Fruit fly (Drosophila melanogaster): ENCODE measurements around the gene Gr22e.

The Gr22e gene

dm6 chr2L:1738054-1738453 lies 45.8 kb upstream of the Gr22e start (continued):
- TF ChIP-seq kah (GFP tag; optimal IDR thresholded peaks at IDR 0.05) (no peak), CG2202 (tag; optimal IDR thresholded peaks at IDR 0.05) (peak; percentile 33), CG10366 (GFP tag; IDR thresholded peaks at IDR 0.05) (no peak), Stat92E (GFP tag; optimal IDR thresholded peaks at IDR 0.05) (peak in 1 of 3 experiments; percentile 55), CG1603 (tag; optimal IDR thresholded peaks at IDR 0.05) (peak; percentile 56), CG17829 (tag; optimal IDR thresholded peaks at IDR 0.05) (peak; percentile 20), CG9437 (GFP tag; optimal IDR thresholded peaks at IDR 0.05) (no peak), dmrt99B (tag; optimal IDR thresholded peaks at IDR 0.05) (peak; percentile 7), org-1 (GFP tag; optimal IDR thresholded peaks at IDR 0.05) (peak; percentile 12), unpg (GFP tag; optimal IDR thresholded peaks at IDR 0.05) (peak; percentile 43), Hr78 (GFP tag; optimal IDR thresholded peaks at IDR 0.05) (peak in 1 of 2 experiments; percentile 57), CG7839 (tag; optimal IDR thresholded peaks at IDR 0.05) (peak; percentile 28), CG17328 (GFP tag; IDR thresholded peaks at IDR 0.05) (no peak), amos (GFP tag; IDR thresholded peaks at IDR 0.05; ENCODE audit: partially characterized antibody) (no peak), NFAT (GFP tag; IDR thresholded peaks at IDR 0.05) (no peak), CG3281 (GFP tag; optimal IDR thresholded peaks at IDR 0.05) (no peak), CG4424 (GFP tag; optimal IDR thresholded peaks at IDR 0.05) (peak; percentile 18), prd (optimal IDR thresholded peaks at IDR 0.05) (no peak), prd (GFP tag; IDR thresholded peaks at IDR 0.05) (peak; percentile 37; the same call in 1 of the 3 replicates), phol (tag; optimal IDR thresholded peaks at IDR 0.05) (peak; percentile 62), Ssrp (tag; optimal IDR thresholded peaks at IDR 0.05) (peak; percentile 24), nmo (GFP tag; optimal IDR thresholded peaks at IDR 0.05) (peak; percentile 31), CG15601 (tag; optimal IDR thresholded peaks at IDR 0.05) (peak; percentile 75), Oli (tag; optimal IDR thresholded peaks at IDR 0.05) (peak; percentile 23), D (optimal IDR thresholded peaks at IDR 0.05) (no peak), D (GFP tag; optimal IDR thresholded peaks at IDR 0.05) (peak; percentile 25), CG2712 (tag; optimal IDR thresholded peaks at IDR 0.05) (peak; percentile 58), Awh (GFP tag; IDR thresholded peaks at IDR 0.05) (no peak), Xrp1 (GFP tag; IDR thresholded peaks at IDR 0.05) (peak; percentile 30; the same call in 1 of the 2 replicates), Optix (GFP tag; IDR thresholded peaks at IDR 0.05) (no peak), Lhr (GFP tag; optimal IDR thresholded peaks at IDR 0.05) (peak; percentile 4), CrebB (tag; optimal IDR thresholded peaks at IDR 0.05) (no peak), az2 (GFP tag; optimal IDR thresholded peaks at IDR 0.05) (peak; percentile 13), CG7556 (GFP tag; optimal IDR thresholded peaks at IDR 0.05) (no peak), Six4 (GFP tag; optimal IDR thresholded peaks at IDR 0.05) (peak; percentile 23), CG18262 (tag; optimal IDR thresholded peaks at IDR 0.05) (peak; percentile 48), Blimp-1 (GFP tag; optimal IDR thresholded peaks at IDR 0.05) (peak; percentile 85), CG17359 (tag; optimal IDR thresholded peaks at IDR 0.05) (peak; percentile 45), Med (GFP tag) (peak; percentile 56), cas (GFP tag; IDR thresholded peaks at IDR 0.05) (no peak), da (GFP tag; optimal IDR thresholded peaks at IDR 0.05) (no peak), CG8388 (GFP tag; optimal IDR thresholded peaks at IDR 0.05) (peak; percentile 26), YL-1 (GFP tag; optimal IDR thresholded peaks at IDR 0.05) (no peak), ATbp (GFP tag; optimal IDR thresholded peaks at IDR 0.05) (peak; percentile 44), CG31441 (GFP tag; IDR thresholded peaks at IDR 0.05) (peak; percentile 52; the same call in 1 of the 2 replicates), twi (tag; optimal IDR thresholded peaks at IDR 0.05) (peak; percentile 17), Xbp1 (GFP tag; optimal IDR thresholded peaks at IDR 0.05) (peak; percentile 31), croc (GFP tag; conservative IDR thresholded peaks at IDR 0.05) (0 out of 3 replicates have a peak, but pooled peaks have one; percentile 15), CG6254 (GFP tag; optimal IDR thresholded peaks at IDR 0.05) (peak; percentile 62), tgo (GFP tag; IDR thresholded peaks at IDR 0.05) (no peak)

All from whole organism, embryonic.